Worm (Caenorhabditis elegans): ENCODE results near the gene F38B6.2.

F38B6.2 gene

DNA sequence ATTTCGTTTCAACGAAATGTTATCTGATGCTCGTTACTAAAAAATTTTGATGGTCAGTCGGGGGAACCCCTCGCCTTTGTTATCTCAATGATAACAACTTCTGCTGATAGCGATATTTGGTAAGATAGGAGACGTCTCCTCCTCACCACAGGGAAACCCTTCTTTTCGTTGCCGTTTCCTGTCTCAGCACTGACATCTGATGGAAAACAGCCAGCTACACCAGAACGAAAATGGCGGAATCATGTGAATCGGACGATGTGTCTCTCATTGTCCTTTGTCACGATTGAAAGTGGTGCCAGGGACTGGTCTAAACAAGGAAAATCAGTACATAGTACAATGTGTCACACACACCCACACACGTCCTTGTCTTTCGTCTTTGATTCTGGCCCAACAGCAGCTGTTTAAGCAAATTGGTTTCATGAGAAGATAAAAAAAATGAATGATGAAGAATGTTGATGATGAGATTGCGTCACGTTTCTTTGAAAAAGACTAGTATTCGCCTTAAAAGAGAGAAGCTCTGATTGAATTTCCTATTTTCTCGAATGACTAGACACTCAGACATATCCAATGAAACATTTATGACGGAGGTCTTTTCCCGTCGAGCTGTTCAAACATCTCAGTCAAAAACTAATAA, 38.1 kb downstream of the F38B6.2 start (continued):
- peak; percentile 81 for TF ChIP-seq nhr-90 (tag; optimal IDR thresholded peaks at IDR 0.05; ENCODE audit: poor library complexity)
- TF ChIP-seq C16A3.4 (tag; optimal IDR thresholded peaks at IDR 0.05) = peak; percentile 45
- peak; percentile 31 for TF ChIP-seq nhr-11 (tag; optimal IDR thresholded peaks at IDR 0.05)
- peak; percentile 99 for TF ChIP-seq nhr-85 (tag)
- TF ChIP-seq rnt-1 (tag; optimal IDR thresholded peaks at IDR 0.05) = peak; percentile 21
- peak; percentile 68 for TF ChIP-seq dsc-1 (tag; optimal IDR thresholded peaks at IDR 0.05)
- no peak for TF ChIP-seq ceh-90 (tag; optimal IDR thresholded peaks at IDR 0.05)
- TF ChIP-seq nhr-77 (tag; optimal IDR thresholded peaks at IDR 0.05) = peak; percentile 3
- TF ChIP-seq jun-1 (tag; optimal IDR thresholded peaks at IDR 0.05) = no peak
- TF ChIP-seq egl-27 (tag; optimal IDR thresholded peaks at IDR 0.05) = peak in 1 of 2 experiments; percentile 31
- no peak for TF ChIP-seq sptf-1 (tag; optimal IDR thresholded peaks at IDR 0.05)
- no peak for TF ChIP-seq mef-2 (tag; optimal IDR thresholded peaks at IDR 0.05)
- peak; percentile 45 for TF ChIP-seq vab-15 (tag; optimal IDR thresholded peaks at IDR 0.05)
- TF ChIP-seq sox-4 (tag; optimal IDR thresholded peaks at IDR 0.05) = peak; percentile 47
- TF ChIP-seq ceh-63 (GFP tag; optimal IDR thresholded peaks at IDR 0.05) = no peak
- TF ChIP-seq lin-39 (tag; optimal IDR thresholded peaks at IDR 0.05) = no peak
- peak; percentile 82 for TF ChIP-seq nhr-47 (tag; optimal IDR thresholded peaks at IDR 0.05)
- no peak for TF ChIP-seq unc-30 (tag; optimal IDR thresholded peaks at IDR 0.05)
- peak; percentile 37 for TF ChIP-seq egl-13 (tag; optimal IDR thresholded peaks at IDR 0.05)
- peak; percentile 94 to 99 (median 98) for TF ChIP-seq elt-3 (tag; optimal IDR thresholded peaks at IDR 0.05)
- no peak for TF ChIP-seq aha-1 (tag; optimal IDR thresholded peaks at IDR 0.05)
- no peak for TF ChIP-seq pax-3 (tag; optimal IDR thresholded peaks at IDR 0.05)
- peak; percentile 94 for TF ChIP-seq fkh-8 (tag; optimal IDR thresholded peaks at IDR 0.05)
- TF ChIP-seq grh-1 (GFP tag; IDR thresholded peaks at IDR 0.05) = peak; percentile 68
- no peak for TF ChIP-seq ama-1 (optimal IDR thresholded peaks at IDR 0.05)
- TF ChIP-seq elt-2 (tag; optimal IDR thresholded peaks at IDR 0.05) = peak; percentile 88
- peak; percentile 64 for TF ChIP-seq swsn-7 (tag; optimal IDR thresholded peaks at IDR 0.05)
- no peak for TF ChIP-seq isw-1 (GFP tag; IDR thresholded peaks at IDR 0.05)
- no peak for TF ChIP-seq skn-1 (tag; optimal IDR thresholded peaks at IDR 0.05)
- TF ChIP-seq efl-1 (optimal IDR thresholded peaks at IDR 0.05) = peak in 1 of 2 experiments; percentile 26
- peak in 1 of 2 experiments; percentile 45 for TF ChIP-seq efl-1 (GFP tag; optimal IDR thresholded peaks at IDR 0.05 in 1 of 2)
- TF ChIP-seq xbp-1 (tag; optimal IDR thresholded peaks at IDR 0.05) = peak; percentile 16
- TF ChIP-seq unc-130 (tag; optimal IDR thresholded peaks at IDR 0.05) = peak; percentile 48
- TF ChIP-seq zag-1 (tag; optimal IDR thresholded peaks at IDR 0.05) = peak; percentile 51

- TF ChIP-seq hpl-2 (GFP tag; optimal IDR thresholded peaks at IDR 0.05) = no peak
- peak; percentile 40 for TF ChIP-seq fkh-4 (tag; optimal IDR thresholded peaks at IDR 0.05; ENCODE audit: borderline replicate concordance)
- TF ChIP-seq elt-3 (tag; optimal IDR thresholded peaks at IDR 0.05) = peak in 5 of 6 experiments; percentile 16 to 98 (median 63)
- TF ChIP-seq unc-98 (GFP tag; IDR thresholded peaks at IDR 0.05) = 0 out of 2 replicates have a peak, but pooled peaks have one; percentile 45
- peak; percentile 40 for TF ChIP-seq fos-1 (tag; optimal IDR thresholded peaks at IDR 0.05)
- TF ChIP-seq hlh-4 (tag; optimal IDR thresholded peaks at IDR 0.05) = no peak
- no peak for TF ChIP-seq lin-15B (tag; optimal IDR thresholded peaks at IDR 0.05)
- peak; percentile 78 for TF ChIP-seq skn-1 (tag; optimal IDR thresholded peaks at IDR 0.05)
- peak; percentile 23 for TF ChIP-seq C04F5.9 (tag; optimal IDR thresholded peaks at IDR 0.05)
- TF ChIP-seq sox-4 (tag; optimal IDR thresholded peaks at IDR 0.05) = peak; percentile 58
- peak; percentile 48 for TF ChIP-seq vab-15 (tag; optimal IDR thresholded peaks at IDR 0.05)
- TF ChIP-seq ets-5 (GFP tag; IDR thresholded peaks at IDR 0.05) = no peak
- TF ChIP-seq nhr-12 (tag; optimal IDR thresholded peaks at IDR 0.05) = no peak
- peak; percentile 68 for TF ChIP-seq lin-13 (GFP tag; optimal IDR thresholded peaks at IDR 0.05)
- TF ChIP-seq blmp-1 (tag; optimal IDR thresholded peaks at IDR 0.05) = peak; percentile 96
- no peak for TF ChIP-seq F16B12.6 (tag; optimal IDR thresholded peaks at IDR 0.05)
- TF ChIP-seq fkh-10 (GFP tag; optimal IDR thresholded peaks at IDR 0.05) = peak; percentile 64
- TF ChIP-seq nhr-77 (tag; optimal IDR thresholded peaks at IDR 0.05) = peak; percentile 82
- peak; percentile 97 for TF ChIP-seq nhr-90 (tag; optimal IDR thresholded peaks at IDR 0.05; ENCODE audit: poor library complexity)
- peak; percentile 89 for TF ChIP-seq mef-2 (tag; optimal IDR thresholded peaks at IDR 0.05)
- peak; percentile 90 for TF ChIP-seq unc-86 (tag; optimal IDR thresholded peaks at IDR 0.05)
- no peak for TF ChIP-seq ceh-90 (tag; optimal IDR thresholded peaks at IDR 0.05)
- TF ChIP-seq isw-1 (GFP tag; IDR thresholded peaks at IDR 0.05) = peak; percentile 50
- TF ChIP-seq elt-2 (tag; optimal IDR thresholded peaks at IDR 0.05) = peak; percentile 89
- peak; percentile 91 for TF ChIP-seq dsc-1 (tag; optimal IDR thresholded peaks at IDR 0.05)
- no peak for TF ChIP-seq sptf-1 (tag; optimal IDR thresholded peaks at IDR 0.05)
- TF ChIP-seq C16A3.4 (tag; optimal IDR thresholded peaks at IDR 0.05) = peak; percentile 68
- TF ChIP-seq lin-35 (GFP tag; optimal IDR thresholded peaks at IDR 0.05) = peak; percentile 56 to 75
- TF ChIP-seq irx-1 (tag; optimal IDR thresholded peaks at IDR 0.05) = peak; percentile 91
Observed at ce11 chrX:6737329-6738008, 39.1 kb downstream of the F38B6.2 start.
